Fruit fly (Drosophila melanogaster): ENCODE measurements around the gene Eip74EF.

The Eip74EF gene

dm6 chr3L:17613292-17613734 lies 5.8 kb downstream of the Eip74EF start:
- TF ChIP-seq svp (GFP tag) (peak; percentile 97), CG10669 (GFP tag; optimal IDR thresholded peaks at IDR 0.05) (no peak), CG34406 (GFP tag; optimal IDR thresholded peaks at IDR 0.05) (peak; percentile 35), esn (GFP tag; optimal IDR thresholded peaks at IDR 0.05) (peak; percentile 1)

dm6 chr3L:17611864-17612505 lies 7.1 kb downstream of the Eip74EF start:
- TF ChIP-seq CG16779 (tag; optimal IDR thresholded peaks at IDR 0.05) (peak; percentile 40), Ets21C (GFP tag; optimal IDR thresholded peaks at IDR 0.05) (no peak), achi (GFP tag; optimal IDR thresholded peaks at IDR 0.05) (no peak), eg (GFP tag; IDR thresholded peaks at IDR 0.05) (peak; percentile 50; the same call in 1 of the 3 replicates), ss (GFP tag; optimal IDR thresholded peaks at IDR 0.05) (peak; percentile 51 to 63), CG3032 (tag; optimal IDR thresholded peaks at IDR 0.05) (no peak), CG15336 (GFP tag; IDR thresholded peaks at IDR 0.05) (peak; percentile 65; the same call in 1 of the 2 replicates), Eip93F (GFP tag; optimal IDR thresholded peaks at IDR 0.05) (no peak), CG8319 (GFP tag; optimal IDR thresholded peaks at IDR 0.05) (no peak), CG6854 (GFP tag; optimal IDR thresholded peaks at IDR 0.05) (peak; percentile 40), CG6808 (GFP tag; optimal IDR thresholded peaks at IDR 0.05) (peak; percentile 20), Eip78C (GFP tag) (peak; percentile 17), CG8119 (GFP tag; IDR thresholded peaks at IDR 0.05) (0 out of 3 replicates have a peak, but pooled peaks have one; percentile 42), Sox102F (GFP tag; optimal IDR thresholded peaks at IDR 0.05) (peak; percentile 15), dsx (GFP tag; optimal IDR thresholded peaks at IDR 0.05; ENCODE audit: poor library complexity, severe bottlenecking) (peak; percentile 35), Hr4 (GFP tag; optimal IDR thresholded peaks at IDR 0.05) (no peak), Eip75B (GFP tag; optimal IDR thresholded peaks at IDR 0.05) (no peak), vri (GFP tag; optimal IDR thresholded peaks at IDR 0.05) (peak; percentile 61), CG31627 (GFP tag; optimal IDR thresholded peaks at IDR 0.05) (no peak), CG3919 (GFP tag; optimal IDR thresholded peaks at IDR 0.05) (no peak), net (GFP tag; optimal IDR thresholded peaks at IDR 0.05) (no peak), CG11294 (GFP tag; IDR thresholded peaks at IDR 0.05) (no peak), CG7368 (GFP tag; optimal IDR thresholded peaks at IDR 0.05) (no peak), Lpt (GFP tag; optimal IDR thresholded peaks at IDR 0.05) (peak; percentile 5), Hr38 (GFP tag; optimal IDR thresholded peaks at IDR 0.05) (no peak), CG11762 (GFP tag; optimal IDR thresholded peaks at IDR 0.05; ENCODE audit: insufficient read depth) (no peak), Gug (GFP tag; IDR thresholded peaks at IDR 0.05) (no peak), Sox14 (GFP tag; optimal IDR thresholded peaks at IDR 0.05) (peak; percentile 23), Hr39 (GFP tag; optimal IDR thresholded peaks at IDR 0.05) (no peak), dac (GFP tag; optimal IDR thresholded peaks at IDR 0.05) (no peak), svp (GFP tag) (peak; percentile 59), CG1621 (tag; optimal IDR thresholded peaks at IDR 0.05) (peak; percentile 3), fd85E (GFP tag; optimal IDR thresholded peaks at IDR 0.05) (peak; percentile 51), Met (GFP tag; optimal IDR thresholded peaks at IDR 0.05) (peak; percentile 39), CG9139 (GFP tag; optimal IDR thresholded peaks at IDR 0.05) (peak; percentile 55), Ets96B (tag; optimal IDR thresholded peaks at IDR 0.05) (peak; percentile 29)

Data from whole organism, prepupa.